Fruit fly (Drosophila melanogaster) whole organism: ENCODE measurements around the gene CG17625.

Source experiments
- CG8478 ChIP-seq: fragments of >200 bp; optimal IDR thresholded peaks from 2 replicates; lab custom pipeline; 2018; ENCODE audit warnings: inconsistent platforms
- Dll ChIP-seq: fragments of >200 bp; optimal IDR thresholded peaks from 2 replicates; lab custom pipeline; 2017
- psq ChIP-seq: fragments of >200 bp; optimal IDR thresholded peaks from 2 replicates; lab custom pipeline; 2017

DNA sequence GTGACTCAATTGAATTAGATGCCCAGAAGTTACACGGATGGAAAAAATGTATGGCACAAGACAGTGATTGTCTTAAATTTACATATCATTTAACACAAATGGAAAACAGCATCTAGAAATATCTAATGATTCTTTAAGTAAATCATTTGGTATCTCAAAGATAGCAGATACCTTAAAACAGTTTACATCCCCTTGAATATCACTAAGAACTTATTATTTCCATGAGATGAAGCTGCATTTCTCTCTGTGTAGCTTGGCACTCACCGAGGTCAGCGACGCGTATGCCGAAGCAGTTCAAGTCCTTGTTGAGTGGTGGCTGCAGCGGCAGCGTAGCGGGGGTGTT is 32.9 kb downstream of the CG17625 start:
- no peak for TF ChIP-seq Dll (lab: Kevin White, UChicago)
- TF ChIP-seq psq (lab: Kevin White, UChicago) = no peak
- TF ChIP-seq CG8478 (lab: Kevin White, UChicago) = no peak
